Worm (Caenorhabditis elegans) whole organism, mixed stage, embryonic: ENCODE measurements around the gene T26H5.14.

Experiments used
- ces-1 ChIP-seq: fragments of 150-350 bp; optimal IDR thresholded peaks from 2 replicates; lab custom pipeline; 2014; ENCODE audit warnings: missing biosample characterization, missing genetic modification reagents, missing genetic modification characterization
- elt-3 ChIP-seq: fragments of 150-350 bp; optimal IDR thresholded peaks from 2 replicates; lab custom pipeline; 2014; ENCODE audit warnings: missing biosample characterization, missing genetic modification characterization
- hlh-1 ChIP-seq: fragments of 150-350 bp; optimal IDR thresholded peaks from 2 replicates; lab custom pipeline; 2014; ENCODE audit warnings: missing biosample characterization, missing genetic modification reagents, missing genetic modification characterization
- pha-4 ChIP-seq: fragments of 150-350 bp; optimal IDR thresholded peaks from 2 replicates; lab custom pipeline; 2018; ENCODE audit warnings: missing biosample characterization, missing genetic modification reagents, missing genetic modification characterization
- snpc-4 ChIP-seq: fragments of 150-350 bp; optimal IDR thresholded peaks from 2 replicates; lab custom pipeline; 2014; ENCODE audit warnings: missing biosample characterization, missing genetic modification characterization
- unc-39 ChIP-seq: fragments of 150-350 bp; optimal IDR thresholded peaks from 2 replicates; lab custom pipeline; 2014; ENCODE audit warnings: missing biosample characterization, missing genetic modification characterization
- unc-62 ChIP-seq: fragments of 150-350 bp; optimal IDR thresholded peaks from 2 replicates; lab custom pipeline; 2014; ENCODE audit warnings: missing biosample characterization, missing genetic modification reagents, missing genetic modification characterization

DNA sequence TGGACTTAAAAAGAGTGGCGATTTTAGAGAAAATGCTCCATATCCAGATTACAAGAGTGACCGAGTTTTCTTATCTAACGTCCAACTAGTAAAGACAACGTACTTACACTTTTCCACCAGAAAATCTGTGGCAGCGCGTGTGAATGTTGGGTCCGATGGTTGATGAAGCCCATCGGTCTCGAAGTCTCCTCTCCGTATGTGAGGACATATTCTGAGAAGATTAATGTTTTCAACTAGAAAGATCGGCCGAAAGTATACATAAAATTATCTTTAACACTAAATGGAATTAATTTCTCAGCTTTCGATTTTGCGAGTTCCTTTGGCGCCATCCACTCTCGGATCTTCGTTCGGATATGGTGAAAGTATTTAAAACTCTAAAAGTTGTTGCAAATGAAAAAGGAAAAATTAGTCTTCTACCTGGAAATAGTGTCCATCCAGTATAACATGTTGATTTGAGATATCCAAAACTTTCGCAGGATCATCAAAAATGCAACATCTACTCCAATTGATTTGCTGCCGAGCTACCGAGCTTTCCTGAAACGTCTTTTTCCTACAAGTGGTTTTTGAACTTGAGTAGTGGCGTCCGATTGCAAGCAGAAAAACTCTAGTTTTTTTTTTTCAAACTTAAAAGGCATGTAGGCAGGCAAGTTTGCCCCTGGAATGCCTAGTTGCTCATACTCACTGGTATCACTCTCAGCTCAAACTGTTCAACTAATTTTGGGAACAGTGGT is 17.5 kb upstream of the T26H5.14 start:
- TF ChIP-seq snpc-4 (tag; lab: Kevin White, UChicago) (no peak), pha-4 (tag; lab: Kevin White, UChicago) (no peak), elt-3 (tag; lab: Kevin White, UChicago) (no peak), hlh-1 (tag; lab: Kevin White, UChicago) (no peak), unc-62 (GFP tag; lab: Kevin White, UChicago) (no peak), ces-1 (no peak), unc-39 (tag; lab: Kevin White, UChicago) (no peak)
